Worm (Caenorhabditis elegans) whole organism, young adult: Measurements from ENCODE around the gene F25B5.3.

Experiments
- C17E4.6 ChIP-seq: fragments of 200-800 bp; sonication (Bioruptor generic); IDR thresholded peaks from 2 replicates; pipeline ENCODE4 v1.3.6; 2022; ENCODE audit warnings: missing genetic modification reagents, missing genetic modification characterization, missing compliant biosample characterization
- F57C9.4 ChIP-seq: sonication (generic microtip); optimal IDR thresholded peaks from 2 replicates; lab custom pipeline; 2017; ENCODE audit warnings: mild to moderate bottlenecking, missing genetic modification characterization, missing compliant biosample characterization
- Y56A3A.18 ChIP-seq: fragments of 200-800 bp; sonication (Bioruptor generic); IDR thresholded peaks from 2 replicates; pipeline ENCODE4 v1.3.6; 2022; ENCODE audit warnings: missing genetic modification reagents, missing genetic modification characterization, missing compliant biosample characterization
- Y79H2A.3 ChIP-seq: fragments of 200-800 bp; sonication (Bioruptor generic); conservative IDR thresholded peaks from 2 replicates; pipeline ENCODE4 v1.3.6; 2022; ENCODE audit warnings: missing genetic modification reagents, missing genetic modification characterization, missing compliant biosample characterization
- akir-1 ChIP-seq: fragments of 200-800 bp; sonication (Bioruptor generic); optimal IDR thresholded peaks from 2 replicates; lab custom pipeline; 2018; ENCODE audit warnings: mild to moderate bottlenecking, missing genetic modification characterization, moderate library complexity, missing compliant biosample characterization
- ama-1 ChIP-seq, 3 experiments: fragments of 150-350 bp in 1 of 3; sonication (generic microtip) in 2 of 3; optimal IDR thresholded peaks; 2 replicates each; lab custom pipeline; 2014 to 2018; ENCODE audit warnings: missing biosample characterization in 2 of 3, missing genetic modification characterization in 2 of 3, missing genetic modification reagents in 2 of 3
- aptf-2 ChIP-seq: fragments of 200-800 bp; sonication (Bioruptor generic); conservative IDR thresholded peaks from 2 replicates; pipeline ENCODE4 v1.3.6; 2022; ENCODE audit warnings: missing genetic modification reagents, missing genetic modification characterization, missing compliant biosample characterization
- atf-7 ChIP-seq: sonication (generic microtip); optimal IDR thresholded peaks from 2 replicates; lab custom pipeline; 2017; ENCODE audit warnings: mild to moderate bottlenecking, missing genetic modification characterization, missing compliant biosample characterization
- attf-5 ChIP-seq: fragments of 200-800 bp; sonication (Bioruptor generic); optimal IDR thresholded peaks from 2 replicates; lab custom pipeline; 2018; ENCODE audit warnings: mild to moderate bottlenecking, missing genetic modification characterization, missing compliant biosample characterization
- bed-1 ChIP-seq: fragments of 200-800 bp; sonication (Bioruptor generic); IDR thresholded peaks from 2 replicates; pipeline ENCODE4 v1.3.6; 2022; ENCODE audit warnings: missing genetic modification reagents, missing genetic modification characterization, missing compliant biosample characterization
- ceh-100 ChIP-seq: fragments of 200-800 bp; sonication (Bioruptor generic); IDR thresholded peaks from 2 replicates; pipeline ENCODE4 v1.3.6; 2022; ENCODE audit warnings: missing genetic modification reagents, missing genetic modification characterization, missing compliant biosample characterization
- chd-7 ChIP-seq: sonication (generic microtip); optimal IDR thresholded peaks from 2 replicates; lab custom pipeline; 2016; ENCODE audit warnings: mild to moderate bottlenecking, missing genetic modification characterization, moderate library complexity, missing compliant biosample characterization
- die-1 ChIP-seq: sonication (generic microtip); optimal IDR thresholded peaks from 2 replicates; lab custom pipeline; 2016; ENCODE audit warnings: missing genotype, mild to moderate bottlenecking, missing genetic modification characterization, missing compliant biosample characterization
- dox-1 ChIP-seq: fragments of 200-800 bp; sonication (Bioruptor generic); IDR thresholded peaks from 2 replicates; pipeline ENCODE4 v1.3.6; 2022; ENCODE audit warnings: missing genetic modification reagents, missing genetic modification characterization, missing compliant biosample characterization
- ets-4 ChIP-seq: fragments of 200-800 bp; sonication (Bioruptor generic); optimal IDR thresholded peaks from 2 replicates; lab custom pipeline; 2018; ENCODE audit warnings: mild to moderate bottlenecking, missing genetic modification characterization, missing compliant biosample characterization
- him-1 ChIP-seq: sonication (generic microtip); optimal IDR thresholded peaks from 2 replicates; lab custom pipeline; 2016; ENCODE audit warnings: missing genotype, missing genetic modification reagents, missing genetic modification characterization, missing compliant biosample characterization
- hlh-12 ChIP-seq: sonication (generic microtip); optimal IDR thresholded peaks from 2 replicates; lab custom pipeline; 2016; ENCODE audit warnings: missing genetic modification characterization, missing compliant biosample characterization
- hmg-1.2 ChIP-seq: fragments of 200-800 bp; sonication (Bioruptor generic); IDR thresholded peaks from 2 replicates; pipeline ENCODE4 v1.3.6; 2022; ENCODE audit warnings: missing genetic modification reagents, missing genetic modification characterization, missing compliant biosample characterization
- hrde-1 ChIP-seq: sonication (generic microtip); optimal IDR thresholded peaks from 2 replicates; lab custom pipeline; 2016; ENCODE audit warnings: missing genetic modification characterization, mild to moderate bottlenecking, missing compliant biosample characterization, moderate library complexity, missing genotype, missing genetic modification reagents, borderline replicate concordance
- lag-1 ChIP-seq: fragments of 200-800 bp; sonication (Bioruptor generic); IDR thresholded peaks from 2 replicates; pipeline ENCODE4 v1.3.6; 2022; ENCODE audit warnings: missing genetic modification reagents, missing genetic modification characterization, missing compliant biosample characterization
- lin-35 ChIP-seq, 3 experiments: fragments of 150-350 bp in 2 of 3; sonication (generic microtip) in 1 of 3; optimal IDR thresholded peaks; 2 replicates each; lab custom pipeline; 2014 to 2018; ENCODE audit warnings: missing biosample characterization in 3 of 3, missing genetic modification characterization in 3 of 3, missing genetic modification reagents in 3 of 3
- nfyb-1 ChIP-seq: fragments of 200-800 bp; sonication (Bioruptor generic); IDR thresholded peaks from 2 replicates; pipeline ENCODE4 v1.3.6; 2022; ENCODE audit warnings: missing genetic modification reagents, missing genetic modification characterization, missing compliant biosample characterization
- nhr-179 ChIP-seq: sonication (generic microtip); optimal IDR thresholded peaks from 2 replicates; lab custom pipeline; 2016; ENCODE audit warnings: mild to moderate bottlenecking, missing genetic modification characterization, missing compliant biosample characterization
- nhr-27 ChIP-seq: fragments of 200-800 bp; sonication (Bioruptor generic); optimal IDR thresholded peaks from 2 replicates; lab custom pipeline; 2018; ENCODE audit warnings: mild to moderate bottlenecking, missing genetic modification characterization, moderate library complexity, missing compliant biosample characterization
- rcor-1 ChIP-seq: fragments of 200-800 bp; sonication (Bioruptor generic); IDR thresholded peaks from 2 replicates; pipeline ENCODE4 v1.3.6; 2022; ENCODE audit warnings: missing genetic modification reagents, missing genetic modification characterization, missing compliant biosample characterization
- rpc-1 ChIP-seq, 2 experiments: fragments of 150-350 bp in 1 of 2; sonication (generic microtip) in 1 of 2; optimal IDR thresholded peaks; 2 replicates each; lab custom pipeline; 2014 to 2018; ENCODE audit warnings: missing biosample characterization in 1 of 2, missing genetic modification characterization in 1 of 2, missing genetic modification reagents in 1 of 2, missing genotype in 1 of 2
- sea-2 ChIP-seq: fragments of 200-800 bp; sonication (Bioruptor generic); IDR thresholded peaks from 2 replicates; pipeline ENCODE4 v1.3.6; 2022; ENCODE audit warnings: missing genetic modification characterization, missing compliant biosample characterization
- snpc-1.3 ChIP-seq: sonication (generic microtip); optimal IDR thresholded peaks from 2 replicates; lab custom pipeline; 2017; ENCODE audit warnings: missing genetic modification characterization, mild to moderate bottlenecking, missing compliant biosample characterization, antibody characterized with exemption, moderate library complexity, missing genotype, missing genetic modification reagents; ENCODE audit not compliant: insufficient read depth
- sptf-2 ChIP-seq: fragments of 200-800 bp; sonication (Bioruptor generic); optimal IDR thresholded peaks from 2 replicates; lab custom pipeline; 2018; ENCODE audit warnings: mild to moderate bottlenecking, missing genetic modification characterization, missing compliant biosample characterization
- unc-62 ChIP-seq: fragments of 150-350 bp; optimal IDR thresholded peaks from 2 replicates; lab custom pipeline; 2014; ENCODE audit warnings: missing biosample characterization, missing genetic modification reagents, missing genetic modification characterization
- ztf-22 ChIP-seq: fragments of 200-800 bp; sonication (Bioruptor generic); optimal IDR thresholded peaks from 2 replicates; lab custom pipeline; 2018; ENCODE audit warnings: mild to moderate bottlenecking, missing genetic modification characterization, moderate library complexity, missing compliant biosample characterization
- ztf-6 ChIP-seq: fragments of 200-800 bp; sonication (Bioruptor generic); IDR thresholded peaks from 2 replicates; pipeline ENCODE4 v1.3.6; 2022; ENCODE audit warnings: missing genetic modification reagents, missing genetic modification characterization, missing compliant biosample characterization

F25B5.3 gene

ce11 chrIII:5982026-5982425, 33.3 kb downstream of the F25B5.3 start, which contains the start of gene frm-2 (continued):
- no peak for TF ChIP-seq hrde-1

- TF ChIP-seq attf-5 (GFP tag; lab: Kevin White, UChicago), result no peak
- peak; percentile 63; the same call in 1 of the 2 replicates for TF ChIP-seq hmg-1.2 (GFP tag; lab: Robert Waterston, UW)
Observed at ce11 chrIII:5982753-5983390, 34.2 kb downstream of the F25B5.3 start.

- no peak for TF ChIP-seq nfyb-1 (GFP tag; lab: Robert Waterston, UW)
- no peak for TF ChIP-seq aptf-2
- TF ChIP-seq C17E4.6 (GFP tag; lab: Robert Waterston, UW), result no peak
- TF ChIP-seq akir-1 (GFP tag; lab: Kevin White, UChicago), result no peak
- TF ChIP-seq nhr-27 (tag; lab: Kevin White, UChicago), result no peak
- no peak for TF ChIP-seq sea-2
- TF ChIP-seq rpc-1 (optimal IDR thresholded peaks at IDR 0.05; lab: Kevin White, UChicago), result no peak
- TF ChIP-seq rpc-1 (tag; optimal IDR thresholded peaks at IDR 0.05; lab: Kevin White, UChicago), result no peak
- TF ChIP-seq die-1 (tag; lab: Kevin White, UChicago), result no peak
- no peak for TF ChIP-seq ztf-6 (GFP tag; lab: Robert Waterston, UW)
- TF ChIP-seq ama-1 (optimal IDR thresholded peaks at IDR 0.05; lab: Kevin White, UChicago), result no peak
- no peak for TF ChIP-seq ama-1 (GFP tag; optimal IDR thresholded peaks at IDR 0.05; lab: Kevin White, UChicago)
- TF ChIP-seq F57C9.4 (tag; lab: Kevin White, UChicago), result no peak
- TF ChIP-seq dox-1 (GFP tag; lab: Robert Waterston, UW), result no peak
- no peak for TF ChIP-seq snpc-1.3
- TF ChIP-seq sptf-2 (GFP tag; lab: Kevin White, UChicago), result no peak
- no peak for TF ChIP-seq bed-1 (GFP tag; lab: Robert Waterston, UW)
Observed at ce11 chrIII:5985340-5985739, 36.7 kb downstream of the F25B5.3 start, which contains the start of gene T04C9.3. TSS of gene T04C9.3 (plus strand) at chrIII:5985640.

- TF ChIP-seq ztf-6 (GFP tag; lab: Robert Waterston, UW) (no peak), lag-1 (GFP tag; lab: Robert Waterston, UW) (no peak), Y79H2A.3 (GFP tag; lab: Robert Waterston, UW) (no peak), nhr-179 (no peak), Y56A3A.18 (GFP tag; lab: Robert Waterston, UW) (no peak), rcor-1 (GFP tag; lab: Robert Waterston, UW) (no peak), atf-7 (tag; lab: Kevin White, UChicago) (no peak), ceh-100 (GFP tag; lab: Robert Waterston, UW) (no peak), lin-35 (GFP tag; optimal IDR thresholded peaks at IDR 0.05; lab: Kevin White, UChicago) (no peak), bed-1 (GFP tag; lab: Robert Waterston, UW) (no peak), C17E4.6 (GFP tag; lab: Robert Waterston, UW) (no peak), ets-4 (GFP tag; lab: Kevin White, UChicago) (no peak), chd-7 (tag; lab: Kevin White, UChicago) (no peak), F57C9.4 (tag; lab: Kevin White, UChicago) (no peak), him-1 (tag; lab: Kevin White, UChicago) (no peak), unc-62 (GFP tag; lab: Kevin White, UChicago) (no peak), ztf-22 (GFP tag; lab: Kevin White, UChicago) (no peak), hlh-12 (tag; lab: Kevin White, UChicago) (no peak)
Observed at ce11 chrIII:5988010-5988409, 39.3 kb downstream of the F25B5.3 start.
